Fruit fly (Drosophila melanogaster) whole organism, embryonic: ENCODE data around the gene CG13893.

Experiments
- CG13123 ChIP-seq: fragments of 200-800 bp; sonication (Bioruptor generic); optimal IDR thresholded peaks from 2 replicates; lab custom pipeline; 2016; ENCODE audit warnings: missing biosample characterization, missing genetic modification characterization
- CG13894 ChIP-seq: fragments of 200-800 bp; sonication (Bioruptor generic); optimal IDR thresholded peaks from 3 replicates; lab custom pipeline; 2018; ENCODE audit warnings: missing biosample characterization, mild to moderate bottlenecking, missing genetic modification characterization, moderate library complexity
- CG17568 ChIP-seq: fragments of 200-800 bp; sonication (Bioruptor generic); optimal IDR thresholded peaks from 2 replicates; lab custom pipeline; 2018; ENCODE audit warnings: missing biosample characterization, mild to moderate bottlenecking, missing genetic modification characterization, moderate library complexity
- CG33213 ChIP-seq: fragments of 200-800 bp; sonication (Bioruptor generic); optimal IDR thresholded peaks from 3 replicates; lab custom pipeline; 2016; ENCODE audit warnings: missing biosample characterization, missing genetic modification characterization
- Hr78 ChIP-seq, 2 experiments: fragments of 200-800 bp in 1 of 2; fragments of >200 bp in 1 of 2; sonication (Bioruptor generic) in 1 of 2; optimal IDR thresholded peaks; 2 replicates each; lab custom pipeline; 2017 to 2019; ENCODE audit warnings: missing biosample characterization in 2 of 2, missing genetic modification characterization in 2 of 2, mild to moderate bottlenecking in 1 of 2, moderate library complexity in 1 of 2
- br ChIP-seq: fragments of >200 bp; optimal IDR thresholded peaks from 2 replicates; lab custom pipeline; 2017
- dan ChIP-seq: fragments of 200-800 bp; sonication (Bioruptor generic); IDR thresholded peaks from 2 replicates; pipeline ENCODE4 v1.3.6; 2022; ENCODE audit warnings: missing biosample characterization, missing genetic modification characterization
- esg ChIP-seq: fragments of 200-800 bp; sonication (Bioruptor generic); conservative IDR thresholded peaks from 2 replicates; pipeline ENCODE4 v1.3.6; 2022; ENCODE audit warnings: missing biosample characterization, missing genetic modification characterization
- sd ChIP-seq: fragments of 200-800 bp; sonication (Bioruptor generic); optimal IDR thresholded peaks from 3 replicates; lab custom pipeline; 2018; ENCODE audit warnings: missing biosample characterization, mild to moderate bottlenecking, missing genetic modification characterization, moderate library complexity

DNA sequence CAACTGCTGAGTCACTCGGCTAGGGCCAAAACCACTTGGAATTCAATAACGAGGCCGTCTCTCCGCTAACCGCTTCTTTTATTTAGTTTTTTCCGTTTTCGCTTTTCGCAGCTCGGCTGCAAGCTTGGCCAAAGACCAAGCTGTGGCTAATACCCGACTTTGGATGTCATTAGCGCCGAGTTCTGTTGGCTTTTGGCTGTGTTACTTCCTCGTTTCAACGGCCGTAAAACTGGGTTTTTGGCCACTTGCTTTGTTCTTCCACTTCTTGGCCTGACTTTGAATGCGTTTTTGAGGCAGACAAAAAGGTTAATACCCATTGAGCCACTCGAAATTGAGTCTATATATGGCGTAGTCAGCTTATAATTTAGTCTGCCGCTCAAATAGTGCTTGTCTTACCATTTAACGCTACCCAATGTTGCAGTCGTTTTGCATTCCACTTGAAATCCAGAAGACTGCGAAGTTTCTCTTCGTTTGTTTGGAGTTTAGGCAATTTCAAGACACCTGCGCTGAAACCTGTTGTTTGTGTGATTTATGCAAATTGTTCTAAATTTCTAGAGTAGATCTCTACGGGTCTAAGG lies 2.2 kb downstream of the CG13893 start:
- TF ChIP-seq CG17568 (GFP tag; lab: Kevin White, UChicago) (no peak), esg (GFP tag; lab: Robert Waterston, UW) (no peak), sd (tag; lab: Kevin White, UChicago) (peak; percentile 38), CG33213 (no peak), Hr78 (GFP tag; optimal IDR thresholded peaks at IDR 0.05; lab: Kevin White, UChicago) (no peak), br (lab: Kevin White, UChicago) (no peak), CG13894 (tag; lab: Kevin White, UChicago) (no peak), dan (no peak), CG13123 (no peak)
